Worm (Caenorhabditis elegans): ENCODE results near the gene mltn-5.
A peak's percentile ranks its signal among the peaks of the same experiment; 100 is the strongest.

mltn-5 gene

DNA sequence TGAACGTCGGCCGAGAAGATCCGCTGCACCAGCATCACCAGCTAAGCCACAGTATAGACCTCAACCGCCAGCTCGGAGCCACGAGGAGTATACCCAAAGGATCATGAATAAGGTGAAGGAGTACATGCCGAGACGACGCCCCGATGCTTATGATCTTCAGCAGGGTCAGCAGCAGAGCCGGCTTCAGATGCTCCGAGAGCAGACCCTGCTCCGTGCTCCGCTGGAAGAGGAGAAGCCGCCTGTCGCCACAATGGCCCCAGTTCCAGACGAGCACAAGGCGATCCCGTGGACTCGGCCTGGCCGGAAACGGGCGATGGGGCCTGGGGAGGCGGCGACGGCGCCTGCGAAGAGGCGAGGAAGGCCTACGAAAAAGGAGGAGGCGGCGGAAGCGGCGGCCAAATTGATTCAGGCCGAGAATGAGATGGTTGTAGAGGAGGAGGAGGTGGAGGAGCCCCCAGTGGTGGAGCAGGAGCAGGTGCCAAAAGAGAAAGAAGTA, 28.7 kb upstream of the mltn-5 start:
- TF ChIP-seq eor-1 (tag; optimal IDR thresholded peaks at IDR 0.05) (no peak), egl-27 (tag; optimal IDR thresholded peaks at IDR 0.05) (no peak), R02D3.7 (tag; optimal IDR thresholded peaks at IDR 0.05) (no peak), nhr-12 (tag; optimal IDR thresholded peaks at IDR 0.05) (no peak), nhr-28 (tag; optimal IDR thresholded peaks at IDR 0.05) (no peak), pqm-1 (tag; optimal IDR thresholded peaks at IDR 0.05) (no peak), egl-5 (tag; optimal IDR thresholded peaks at IDR 0.05) (no peak)

- TF ChIP-seq mdl-1 (tag; optimal IDR thresholded peaks at IDR 0.05) (no peak), ceh-28 (tag; optimal IDR thresholded peaks at IDR 0.05) (peak; percentile 88)
Observed at ce11 chrII:13899777-13900176, 25.2 kb upstream of the mltn-5 start.

DNA sequence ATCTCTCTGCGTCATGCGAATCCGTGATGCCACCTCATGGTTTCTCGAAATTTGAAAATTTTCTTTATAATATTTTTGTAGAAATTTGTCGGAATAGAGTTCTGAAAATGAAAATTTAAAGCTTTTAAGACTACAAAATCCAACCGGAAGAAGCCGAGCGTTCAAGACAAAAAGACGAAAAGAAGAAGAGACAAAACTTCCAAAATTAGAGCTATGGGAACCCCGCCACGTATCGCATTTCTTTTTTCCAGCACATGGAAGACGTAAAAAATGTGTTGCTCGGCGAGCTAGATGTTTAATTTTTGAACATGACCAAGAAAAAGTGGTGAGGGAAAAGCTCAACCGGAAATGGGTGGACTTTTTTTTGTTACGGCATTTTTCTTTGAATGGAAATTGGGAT, 23.0 kb upstream of the mltn-5 start, which contains the start of gene W02B8.1:
TSS of gene W02B8.1 (minus strand) at position 101 of the 400 bp plus-strand sequence.
- TF ChIP-seq aly-2 (tag; optimal IDR thresholded peaks at IDR 0.05): no peak
- no peak for TF ChIP-seq ztf-4 (tag; optimal IDR thresholded peaks at IDR 0.05)
- no peak for TF ChIP-seq elt-2 (tag; optimal IDR thresholded peaks at IDR 0.05)

DNA sequence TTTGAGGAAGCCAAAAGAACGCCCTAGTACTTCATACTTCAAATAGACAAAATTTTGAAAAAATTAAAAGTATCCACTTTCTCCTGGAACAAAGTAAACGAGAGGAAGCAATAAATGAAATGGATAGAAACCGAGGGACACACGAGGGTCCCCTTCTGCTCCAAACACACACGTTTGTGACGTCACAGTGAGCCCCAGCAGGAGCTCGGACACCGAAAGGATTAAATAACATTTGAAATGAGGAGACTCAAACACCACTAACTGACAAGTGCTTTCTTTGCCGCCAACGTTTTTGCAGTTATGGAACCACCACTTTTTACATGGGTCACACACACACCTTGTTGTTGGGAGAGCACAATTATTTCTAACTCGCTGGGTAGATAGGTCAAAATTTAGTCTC, 21.5 kb upstream of the mltn-5 start:
- peak; percentile 48 for TF ChIP-seq nfya-1 (tag; optimal IDR thresholded peaks at IDR 0.05; ENCODE audit: insufficient read depth)
- TF ChIP-seq sea-2 (GFP tag; optimal IDR thresholded peaks at IDR 0.05): no peak
- peak; percentile 67 for TF ChIP-seq lin-39 (tag; optimal IDR thresholded peaks at IDR 0.05)
- TF ChIP-seq nhr-11 (tag; optimal IDR thresholded peaks at IDR 0.05): no peak
- no peak for TF ChIP-seq nhr-23 (tag; optimal IDR thresholded peaks at IDR 0.05)
- no peak for TF ChIP-seq nhr-12 (tag; optimal IDR thresholded peaks at IDR 0.05)
- no peak for TF ChIP-seq ceh-9 (tag; optimal IDR thresholded peaks at IDR 0.05)

DNA sequence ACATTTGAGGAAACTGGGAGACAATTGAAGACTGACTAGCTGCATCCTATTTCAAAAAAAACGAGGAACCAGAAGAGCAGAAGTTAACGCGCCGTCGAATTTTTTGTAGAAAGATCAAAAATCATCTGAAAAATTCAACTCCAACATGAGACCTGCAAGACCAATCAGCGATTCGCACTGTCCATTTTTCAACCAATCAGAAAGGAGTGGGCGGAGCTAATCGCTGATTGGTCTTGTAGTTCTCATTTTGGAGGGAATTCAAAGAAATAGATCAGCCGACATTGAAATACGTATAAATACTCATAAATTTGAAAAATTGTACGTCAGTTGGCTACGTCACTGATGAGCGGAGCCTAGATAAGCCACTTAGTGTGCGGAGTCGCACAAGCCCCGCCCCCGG, 17.4 kb upstream of the mltn-5 start:
- TF ChIP-seq elt-1 (tag; optimal IDR thresholded peaks at IDR 0.05) (no peak), nfya-1 (tag; optimal IDR thresholded peaks at IDR 0.05; ENCODE audit: insufficient read depth) (peak; percentile 89)

DNA sequence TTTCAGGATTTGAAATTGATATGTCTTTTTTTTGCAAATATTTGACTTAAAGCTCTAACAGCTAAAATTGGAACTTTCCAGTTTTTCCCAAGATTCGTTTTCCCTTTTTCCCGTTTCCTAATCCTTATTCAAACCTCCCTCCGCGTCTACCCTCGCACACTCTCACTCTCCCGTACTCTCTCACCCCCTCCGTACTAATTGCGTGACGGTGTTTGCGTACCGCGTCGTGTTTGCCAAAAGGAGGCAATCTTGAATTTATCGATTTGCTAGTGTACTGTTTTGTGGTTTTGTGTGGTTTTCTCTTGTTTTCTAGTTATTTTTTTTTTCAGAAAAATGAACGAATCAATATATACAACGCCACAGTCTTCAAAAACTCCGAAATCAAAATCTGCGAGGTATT, 16.4 kb upstream of the mltn-5 start, which contains the start of gene citk-1:
TSS of gene citk-1 (plus strand) at position 323 of the 400 bp plus-strand sequence.
- TF ChIP-seq lin-15B (tag; optimal IDR thresholded peaks at IDR 0.05) (peak; percentile 74), ztf-11 (tag; optimal IDR thresholded peaks at IDR 0.05) (no peak), unc-62 (GFP tag; optimal IDR thresholded peaks at IDR 0.05) (no peak), nfya-1 (tag; optimal IDR thresholded peaks at IDR 0.05; ENCODE audit: insufficient read depth) (no peak), zag-1 (tag; optimal IDR thresholded peaks at IDR 0.05) (no peak), hmg-11 (tag; optimal IDR thresholded peaks at IDR 0.05) (no peak), nhr-237 (tag; optimal IDR thresholded peaks at IDR 0.05) (no peak), pqm-1 (tag; optimal IDR thresholded peaks at IDR 0.05) (peak; percentile 16), nhr-67 (tag; optimal IDR thresholded peaks at IDR 0.05) (no peak), ceh-9 (tag; optimal IDR thresholded peaks at IDR 0.05) (no peak), tbx-2 (tag; optimal IDR thresholded peaks at IDR 0.05) (no peak), daf-12 (tag; optimal IDR thresholded peaks at IDR 0.05) (no peak), elt-2 (tag; optimal IDR thresholded peaks at IDR 0.05) (peak; percentile 34), nhr-25 (tag; optimal IDR thresholded peaks at IDR 0.05) (peak; percentile 59), skn-1 (tag; optimal IDR thresholded peaks at IDR 0.05) (peak; percentile 7), nhr-77 (tag; optimal IDR thresholded peaks at IDR 0.05) (peak; percentile 9), snpc-4 (tag; optimal IDR thresholded peaks at IDR 0.05) (no peak), nhr-23 (tag; optimal IDR thresholded peaks at IDR 0.05) (peak; percentile 69), elt-1 (tag; optimal IDR thresholded peaks at IDR 0.05) (no peak), lsy-12 (tag; optimal IDR thresholded peaks at IDR 0.05) (no peak), ceh-28 (tag; optimal IDR thresholded peaks at IDR 0.05) (no peak), lin-39 (tag; optimal IDR thresholded peaks at IDR 0.05) (peak; percentile 90), jun-1 (tag; optimal IDR thresholded peaks at IDR 0.05) (no peak)
